Fruit fly (Drosophila melanogaster) whole organism, prepupa: ENCODE measurements around the gene CYLD.

ENCODE experiments used
- CG10631 ChIP-seq: fragments of 200-800 bp; sonication (Bioruptor generic); optimal IDR thresholded peaks from 2 replicates; lab custom pipeline; 2016; ENCODE audit warnings: missing biosample characterization, missing genetic modification characterization
- CG11902 ChIP-seq: fragments of 200-800 bp; sonication (Bioruptor generic); optimal IDR thresholded peaks from 3 replicates; lab custom pipeline; 2016; ENCODE audit warnings: missing biosample characterization, missing genetic modification characterization
- CG15336 ChIP-seq: fragments of 200-800 bp; sonication (Bioruptor generic); IDR thresholded peaks from 2 replicates; pipeline ENCODE4 v1.3.6; 2022; ENCODE audit warnings: missing biosample characterization, missing genetic modification characterization
- CG1621 ChIP-seq: fragments of 200-800 bp; sonication (Bioruptor generic); optimal IDR thresholded peaks from 3 replicates; lab custom pipeline; 2018; ENCODE audit warnings: missing biosample characterization, mild to moderate bottlenecking, missing genetic modification characterization
- CG3032 ChIP-seq: fragments of 200-800 bp; optimal IDR thresholded peaks from 2 replicates; lab custom pipeline; 2019; ENCODE audit warnings: missing biosample characterization, mild to moderate bottlenecking, missing genetic modification characterization, moderate library complexity
- CG31627 ChIP-seq: fragments of 200-800 bp; sonication (Bioruptor generic); optimal IDR thresholded peaks from 3 replicates; lab custom pipeline; 2016; ENCODE audit warnings: missing biosample characterization, missing genetic modification characterization
- CG3919 ChIP-seq: fragments of 200-800 bp; sonication (Bioruptor generic); optimal IDR thresholded peaks from 3 replicates; lab custom pipeline; 2016; ENCODE audit warnings: missing biosample characterization, missing genetic modification characterization
- CG6163 ChIP-seq: fragments of 200-800 bp; sonication (Bioruptor generic); IDR thresholded peaks from 3 replicates; pipeline ENCODE4 v1.3.6; 2022; ENCODE audit warnings: missing biosample characterization, missing genetic modification characterization
- CG6854 ChIP-seq: fragments of 200-800 bp; sonication (Bioruptor generic); optimal IDR thresholded peaks from 2 replicates; lab custom pipeline; 2017; ENCODE audit warnings: missing biosample characterization, mild to moderate bottlenecking, missing genetic modification characterization
- CG7368 ChIP-seq: fragments of 200-800 bp; sonication (Bioruptor generic); optimal IDR thresholded peaks from 3 replicates; lab custom pipeline; 2016; ENCODE audit warnings: missing biosample characterization, missing genetic modification characterization
- CG8632 ChIP-seq: fragments of 200-800 bp; sonication (Bioruptor generic); optimal IDR thresholded peaks from 3 replicates; lab custom pipeline; 2016; ENCODE audit warnings: missing biosample characterization, missing genetic modification characterization
- Eip75B ChIP-seq: fragments of 200-800 bp; sonication (Bioruptor generic); optimal IDR thresholded peaks from 3 replicates; lab custom pipeline; 2016; ENCODE audit warnings: missing biosample characterization, missing genetic modification characterization
- Eip78C ChIP-seq: fragments of 200-800 bp; sonication (Bioruptor generic); peaks from one replicate; lab custom pipeline; 2016; ENCODE audit warnings: missing biosample characterization, missing genetic modification characterization
- Eip93F ChIP-seq: fragments of 200-800 bp; sonication (Bioruptor generic); optimal IDR thresholded peaks from 2 replicates; lab custom pipeline; 2016; ENCODE audit warnings: missing biosample characterization, mild to moderate bottlenecking, missing genetic modification characterization
- Hr4 ChIP-seq: fragments of 200-800 bp; sonication (Bioruptor generic); optimal IDR thresholded peaks from 3 replicates; lab custom pipeline; 2016; ENCODE audit warnings: missing biosample characterization, missing genetic modification characterization
- Lpt ChIP-seq: fragments of 200-800 bp; sonication (Bioruptor generic); optimal IDR thresholded peaks from 3 replicates; lab custom pipeline; 2016; ENCODE audit warnings: missing biosample characterization, missing genetic modification characterization
- Met ChIP-seq: fragments of 200-800 bp; sonication (Bioruptor generic); optimal IDR thresholded peaks from 3 replicates; lab custom pipeline; 2016; ENCODE audit warnings: missing biosample characterization, missing genetic modification characterization
- OdsH ChIP-seq: fragments of 200-800 bp; sonication (Bioruptor generic); optimal IDR thresholded peaks from 3 replicates; lab custom pipeline; 2016; ENCODE audit warnings: missing biosample characterization, missing genetic modification characterization
- Smox ChIP-seq: fragments of 200-800 bp; sonication (Bioruptor generic); optimal IDR thresholded peaks from 3 replicates; lab custom pipeline; 2016; ENCODE audit warnings: missing biosample characterization, missing genetic modification characterization
- Sox102F ChIP-seq: fragments of 200-800 bp; sonication (Bioruptor generic); optimal IDR thresholded peaks from 2 replicates; lab custom pipeline; 2016; ENCODE audit warnings: missing biosample characterization, mild to moderate bottlenecking, missing genetic modification characterization
- Sox14 ChIP-seq: fragments of 200-800 bp; sonication (Bioruptor generic); optimal IDR thresholded peaks from 3 replicates; lab custom pipeline; 2016; ENCODE audit warnings: missing biosample characterization, missing genetic modification characterization
- achi ChIP-seq: fragments of 200-800 bp; sonication (Bioruptor generic); optimal IDR thresholded peaks from 3 replicates; lab custom pipeline; 2016; ENCODE audit warnings: missing biosample characterization, missing genetic modification characterization
- acj6 ChIP-seq: fragments of 200-800 bp; sonication (Bioruptor generic); optimal IDR thresholded peaks from 3 replicates; lab custom pipeline; 2016; ENCODE audit warnings: missing biosample characterization, missing genetic modification characterization
- cyc ChIP-seq: fragments of 200-800 bp; sonication (Bioruptor generic); optimal IDR thresholded peaks from 3 replicates; lab custom pipeline; 2016; ENCODE audit warnings: missing biosample characterization, missing genetic modification characterization
- dsx ChIP-seq: fragments of 200-800 bp; optimal IDR thresholded peaks from 3 replicates; lab custom pipeline; 2019; ENCODE audit warnings: missing biosample characterization, mild to moderate bottlenecking, missing genetic modification characterization, moderate library complexity; ENCODE audit not compliant: poor library complexity, severe bottlenecking
- eg ChIP-seq: fragments of 200-800 bp; sonication (Bioruptor generic); IDR thresholded peaks from 3 replicates; pipeline ENCODE4 v1.3.6; 2022; ENCODE audit warnings: missing biosample characterization, missing genetic modification characterization
- esn ChIP-seq: fragments of 200-800 bp; sonication (Bioruptor generic); optimal IDR thresholded peaks from 2 replicates; lab custom pipeline; 2016; ENCODE audit warnings: missing biosample characterization, mild to moderate bottlenecking, missing genetic modification characterization, moderate library complexity
- fd59A ChIP-seq: fragments of 200-800 bp; sonication (Bioruptor generic); optimal IDR thresholded peaks from 2 replicates; lab custom pipeline; 2017; ENCODE audit warnings: missing biosample characterization, mild to moderate bottlenecking, missing genetic modification characterization, missing genetic modification reagents
- fd85E ChIP-seq: fragments of 200-800 bp; sonication (Bioruptor generic); optimal IDR thresholded peaks from 3 replicates; lab custom pipeline; 2016; ENCODE audit warnings: missing biosample characterization, missing genetic modification characterization
- fkh ChIP-seq: fragments of 200-800 bp; sonication (Bioruptor generic); optimal IDR thresholded peaks from 3 replicates; lab custom pipeline; 2017; ENCODE audit warnings: missing biosample characterization, mild to moderate bottlenecking, missing genetic modification characterization, moderate library complexity
- lz ChIP-seq: fragments of 200-800 bp; sonication (Bioruptor generic); optimal IDR thresholded peaks from 3 replicates; lab custom pipeline; 2016; ENCODE audit warnings: missing biosample characterization, missing genetic modification characterization
- net ChIP-seq: fragments of 200-800 bp; sonication (Bioruptor generic); optimal IDR thresholded peaks from 3 replicates; lab custom pipeline; 2016; ENCODE audit warnings: missing biosample characterization, missing genetic modification characterization
- pdm3 ChIP-seq: fragments of 200-800 bp; sonication (Bioruptor generic); optimal IDR thresholded peaks from 3 replicates; lab custom pipeline; 2016; ENCODE audit warnings: missing biosample characterization, missing genetic modification characterization
- salr ChIP-seq, 2 experiments: fragments of 200-800 bp; sonication (Bioruptor generic); optimal IDR thresholded peaks; 3 replicates each; lab custom pipeline; 2016 to 2018; ENCODE audit warnings: missing biosample characterization in 2 of 2, missing genetic modification characterization in 2 of 2, mild to moderate bottlenecking in 1 of 2
- spab ChIP-seq: fragments of 200-800 bp; sonication (Bioruptor generic); optimal IDR thresholded peaks from 2 replicates; lab custom pipeline; 2017; ENCODE audit warnings: missing biosample characterization, mild to moderate bottlenecking, missing genetic modification characterization, missing genetic modification reagents
- svp ChIP-seq: fragments of 200-800 bp; sonication (Bioruptor generic); peaks from one replicate; lab custom pipeline; 2016; ENCODE audit warnings: missing biosample characterization, missing genetic modification characterization
- topi ChIP-seq: fragments of 200-800 bp; sonication (Bioruptor generic); optimal IDR thresholded peaks from 3 replicates; lab custom pipeline; 2016; ENCODE audit warnings: missing biosample characterization, missing genetic modification characterization
- vri ChIP-seq: fragments of 200-800 bp; sonication (Bioruptor generic); optimal IDR thresholded peaks from 3 replicates; lab custom pipeline; 2016; ENCODE audit warnings: missing biosample characterization, mild to moderate bottlenecking, missing genetic modification characterization

Gene CYLD

DNA sequence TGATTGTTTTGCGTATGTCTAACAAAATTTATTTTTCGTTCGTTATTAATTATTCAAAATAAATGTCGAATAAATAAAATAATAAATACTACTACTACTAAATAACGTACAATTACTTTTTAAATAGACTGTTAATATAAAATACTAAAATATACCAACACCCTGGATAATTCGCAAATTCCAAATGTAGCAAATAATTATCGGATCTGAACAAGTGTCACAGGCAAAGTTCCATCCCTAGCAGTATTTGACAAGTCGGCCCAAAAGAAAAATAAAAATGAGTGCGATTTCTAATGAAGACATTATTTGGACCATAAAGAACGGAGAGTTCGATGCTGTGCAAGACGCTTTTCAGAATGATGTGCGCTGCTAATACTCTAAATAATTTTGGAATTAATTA, 41.8 kb upstream of the CYLD start, which contains the start of gene CG31715 (continued):
- no peak for TF ChIP-seq CG6163
- no peak for TF ChIP-seq salr (GFP tag; optimal IDR thresholded peaks at IDR 0.05; lab: Kevin White, UChicago)
- TF ChIP-seq fd59A (GFP tag; lab: Kevin White, UChicago): no peak

DNA sequence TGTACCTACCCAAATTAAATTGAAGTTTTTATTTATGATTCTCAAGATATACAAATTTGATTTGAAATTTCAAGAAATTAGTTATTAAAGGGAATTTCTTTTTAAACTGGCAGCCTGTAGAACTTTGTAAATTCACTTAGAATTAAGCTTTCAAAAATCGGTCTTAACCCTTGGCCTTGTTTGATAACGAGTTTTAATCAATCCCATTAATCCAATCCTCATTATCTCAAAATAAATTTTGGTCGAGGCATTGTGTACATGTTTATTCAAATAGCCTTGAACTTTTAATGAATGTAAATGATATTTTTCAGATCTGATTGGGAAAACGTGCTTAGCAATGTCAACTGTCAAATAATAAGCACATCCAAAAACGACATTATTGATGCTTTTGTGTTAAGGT, 40.2 kb upstream of the CYLD start:
- TF ChIP-seq Met (GFP tag; lab: Kevin White, UChicago) (no peak), Eip78C (peak; percentile 24), svp (GFP tag; lab: Kevin White, UChicago) (peak; percentile 71)

DNA sequence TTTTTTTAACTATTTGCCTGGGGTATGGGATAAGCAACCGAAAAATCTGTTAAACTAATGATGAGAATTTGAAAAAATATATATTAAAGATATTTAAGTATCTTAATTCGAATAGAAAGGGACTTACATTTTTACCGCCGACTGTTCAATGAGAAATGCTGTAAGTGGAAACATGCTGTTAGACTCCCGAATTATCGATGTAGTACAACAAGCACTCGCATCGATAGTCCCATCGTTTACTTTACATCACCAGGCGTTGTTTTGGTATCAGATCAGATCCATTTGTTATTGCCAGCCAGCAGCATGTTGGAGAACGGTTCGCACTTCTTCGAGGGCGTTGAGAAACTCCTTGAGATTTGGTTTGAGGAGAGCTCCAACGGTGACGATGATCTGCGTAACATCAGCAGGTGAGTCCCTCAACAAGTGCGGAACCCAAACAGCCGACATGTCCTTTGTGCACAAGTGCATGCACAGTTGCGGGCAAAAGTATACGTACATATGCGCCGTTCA, 39.6 kb upstream of the CYLD start, which contains the start of gene SamDC:
SamDC (plus strand) TSS at position 246 of the 510 bp plus-strand sequence.
- TF ChIP-seq fd85E: no peak
- peak in 1 of 2 experiments; percentile 33 for TF ChIP-seq salr (GFP tag; optimal IDR thresholded peaks at IDR 0.05; lab: Kevin White, UChicago)
- peak; percentile 44 for TF ChIP-seq vri (GFP tag; lab: Kevin White, UChicago)
- peak; percentile 8 for TF ChIP-seq Sox102F (GFP tag; lab: Kevin White, UChicago)
- peak; percentile 38 for TF ChIP-seq CG3032 (tag; lab: Kevin White, UChicago)
- TF ChIP-seq spab (GFP tag; lab: Kevin White, UChicago): no peak
- TF ChIP-seq pdm3: peak; percentile 39
- peak; percentile 16 for TF ChIP-seq Lpt (GFP tag; lab: Kevin White, UChicago)
- TF ChIP-seq Hr4 (GFP tag; lab: Kevin White, UChicago): peak; percentile 28
- no peak for TF ChIP-seq CG8632 (GFP tag; lab: Kevin White, UChicago)
- TF ChIP-seq CG11902 (GFP tag; lab: Kevin White, UChicago): no peak
- peak; percentile 1 for TF ChIP-seq cyc (GFP tag; lab: Kevin White, UChicago)
- peak; percentile 19 for TF ChIP-seq dsx (GFP tag; lab: Kevin White, UChicago)
- peak; percentile 19 for TF ChIP-seq CG6854 (GFP tag; lab: Kevin White, UChicago)
- TF ChIP-seq topi (GFP tag; lab: Kevin White, UChicago): peak; percentile 37
- TF ChIP-seq net (GFP tag; lab: Kevin White, UChicago): peak; percentile 13
- TF ChIP-seq esn: peak; percentile 53
- TF ChIP-seq CG31627: no peak
- TF ChIP-seq Met (GFP tag; lab: Kevin White, UChicago): peak; percentile 18
- TF ChIP-seq Eip78C: peak; percentile 73
- TF ChIP-seq CG10631 (GFP tag; lab: Kevin White, UChicago): peak; percentile 45
- TF ChIP-seq Sox14 (GFP tag; lab: Kevin White, UChicago): peak; percentile 58
- peak; percentile 63 for TF ChIP-seq CG15336 (GFP tag; lab: Robert Waterston, UW)
- TF ChIP-seq CG1621 (tag; lab: Kevin White, UChicago): no peak
- peak; percentile 15 for TF ChIP-seq lz (GFP tag; lab: Kevin White, UChicago)
- peak; percentile 25 for TF ChIP-seq Smox (GFP tag; lab: Kevin White, UChicago)
- peak; percentile 9 for TF ChIP-seq Eip75B
- TF ChIP-seq CG3919 (GFP tag; lab: Kevin White, UChicago): peak; percentile 21
- peak; percentile 1 for TF ChIP-seq achi
- peak; percentile 25 for TF ChIP-seq Eip93F (GFP tag; lab: Kevin White, UChicago)
- peak; percentile 31 for TF ChIP-seq OdsH (GFP tag; lab: Kevin White, UChicago)
- TF ChIP-seq acj6 (GFP tag; lab: Kevin White, UChicago): peak; percentile 30
- no peak for TF ChIP-seq eg (GFP tag; lab: Robert Waterston, UW)
- TF ChIP-seq fkh (GFP tag; lab: Kevin White, UChicago): peak; percentile 78
- no peak for TF ChIP-seq CG7368 (GFP tag; lab: Kevin White, UChicago)
- TF ChIP-seq, all 60 proteins: peak for 27
